Worm (Caenorhabditis elegans) whole organism, L1 larva: ENCODE measurements around the gene ZK1290.13.

Source experiments
- C04F5.9 ChIP-seq: sonication (generic microtip); optimal IDR thresholded peaks from 2 replicates; lab custom pipeline; 2016; ENCODE audit warnings: missing genetic modification characterization, missing compliant biosample characterization
- C34B4.2 ChIP-seq: sonication (generic microtip); optimal IDR thresholded peaks from 2 replicates; lab custom pipeline; 2017; ENCODE audit warnings: mild to moderate bottlenecking, missing genetic modification characterization, missing compliant biosample characterization
- ceh-90 ChIP-seq: sonication (generic microtip); optimal IDR thresholded peaks from 2 replicates; lab custom pipeline; 2016; ENCODE audit warnings: missing genetic modification characterization, missing compliant biosample characterization
- ces-1 ChIP-seq: fragments of 150-350 bp; optimal IDR thresholded peaks from 2 replicates; lab custom pipeline; 2014; ENCODE audit warnings: missing biosample characterization, missing genetic modification reagents, missing genetic modification characterization
- efl-1 ChIP-seq, 4 experiments: fragments of 150-350 bp; optimal IDR thresholded peaks in 3 of 4; peaks in 1 of 4; 1 replicate in 1 of 4; 2 replicates in 3 of 4; lab custom pipeline; 2014; ENCODE audit warnings: missing biosample characterization in 2 of 4, missing genetic modification characterization in 2 of 4, missing genetic modification reagents in 2 of 4
- egl-13 ChIP-seq: sonication (generic microtip); optimal IDR thresholded peaks from 2 replicates; lab custom pipeline; 2016; ENCODE audit warnings: missing genotype, missing genetic modification reagents, missing genetic modification characterization, missing compliant biosample characterization
- egl-27 ChIP-seq, 2 experiments: fragments of 150-350 bp in 1 of 2; sonication (generic microtip); optimal IDR thresholded peaks; 3 replicates each; lab custom pipeline; 2017 to 2018; ENCODE audit warnings: missing biosample characterization in 2 of 2, missing genetic modification characterization in 2 of 2, missing genetic modification reagents in 2 of 2
- fkh-10 ChIP-seq: sonication (generic microtip); optimal IDR thresholded peaks from 2 replicates; lab custom pipeline; 2017; ENCODE audit warnings: missing biosample characterization, missing genetic modification reagents, missing genetic modification characterization
- fkh-4 ChIP-seq: sonication (generic microtip); optimal IDR thresholded peaks from 2 replicates; lab custom pipeline; 2016; ENCODE audit warnings: missing compliant biosample characterization, missing genetic modification characterization, borderline replicate concordance
- fkh-8 ChIP-seq: sonication (generic microtip); optimal IDR thresholded peaks from 2 replicates; lab custom pipeline; 2016; ENCODE audit warnings: mild to moderate bottlenecking, missing genetic modification characterization, missing compliant biosample characterization
- hlh-17 ChIP-seq: fragments of 200-800 bp; sonication (Bioruptor generic); optimal IDR thresholded peaks from 2 replicates; lab custom pipeline; 2018; ENCODE audit warnings: missing genetic modification characterization, mild to moderate bottlenecking, missing compliant biosample characterization, moderate library complexity, borderline replicate concordance
- irx-1 ChIP-seq: sonication (generic microtip); optimal IDR thresholded peaks from 2 replicates; lab custom pipeline; 2016; ENCODE audit warnings: missing genetic modification characterization, missing compliant biosample characterization
- isw-1 ChIP-seq: fragments of 200-800 bp; sonication (Bioruptor generic); IDR thresholded peaks from 2 replicates; pipeline ENCODE4 v1.3.6; 2022; ENCODE audit warnings: missing genetic modification characterization, missing compliant biosample characterization
- jun-1 ChIP-seq: fragments of 150-350 bp; optimal IDR thresholded peaks from 2 replicates; lab custom pipeline; 2014; ENCODE audit warnings: missing biosample characterization, missing genetic modification reagents, missing genetic modification characterization
- lsy-2 ChIP-seq, 2 experiments: fragments of 150-350 bp; optimal IDR thresholded peaks; 2 replicates each; lab custom pipeline; 2014; ENCODE audit warnings: missing biosample characterization in 2 of 2, missing genetic modification characterization in 2 of 2
- mab-9 ChIP-seq: fragments of 200-800 bp; sonication (Bioruptor generic); IDR thresholded peaks from 2 replicates; pipeline ENCODE4 v1.3.6; 2022; ENCODE audit warnings: missing genetic modification reagents, missing genetic modification characterization, missing compliant biosample characterization
- mef-2 ChIP-seq: fragments of 150-350 bp; optimal IDR thresholded peaks from 2 replicates; lab custom pipeline; 2014; ENCODE audit warnings: missing biosample characterization, missing genetic modification characterization
- mep-1 ChIP-seq: fragments of 150-350 bp; optimal IDR thresholded peaks from 2 replicates; lab custom pipeline; 2014; ENCODE audit warnings: missing biosample characterization, missing genetic modification characterization
- nhr-20 ChIP-seq: sonication (generic microtip); optimal IDR thresholded peaks from 2 replicates; lab custom pipeline; 2016; ENCODE audit warnings: mild to moderate bottlenecking, missing genetic modification characterization, missing compliant biosample characterization
- nhr-237 ChIP-seq: fragments of 150-350 bp; optimal IDR thresholded peaks from 2 replicates; lab custom pipeline; 2014; ENCODE audit warnings: missing biosample characterization, missing genetic modification characterization
- nhr-28 ChIP-seq: fragments of 150-350 bp; optimal IDR thresholded peaks from 2 replicates; lab custom pipeline; 2014; ENCODE audit warnings: missing biosample characterization, missing genetic modification characterization
- nhr-47 ChIP-seq: sonication (generic microtip); optimal IDR thresholded peaks from 2 replicates; lab custom pipeline; 2016; ENCODE audit warnings: mild to moderate bottlenecking, missing genetic modification characterization, moderate library complexity, missing compliant biosample characterization
- nhr-90 ChIP-seq: sonication (generic microtip); optimal IDR thresholded peaks from 2 replicates; lab custom pipeline; 2016; ENCODE audit warnings: mild to moderate bottlenecking, missing genetic modification characterization, missing compliant biosample characterization; ENCODE audit not compliant: poor library complexity
- pag-3 ChIP-seq: sonication (generic microtip); optimal IDR thresholded peaks from 2 replicates; lab custom pipeline; 2017; ENCODE audit warnings: missing genetic modification characterization, mild to moderate bottlenecking, missing compliant biosample characterization, antibody characterized with exemption, borderline replicate concordance; ENCODE audit not compliant: insufficient read depth
- skn-1 ChIP-seq: fragments of 150-350 bp; optimal IDR thresholded peaks from 2 replicates; lab custom pipeline; 2014; ENCODE audit warnings: missing biosample characterization, missing genetic modification characterization
- sox-4 ChIP-seq: sonication (generic microtip); optimal IDR thresholded peaks from 2 replicates; lab custom pipeline; 2016; ENCODE audit warnings: missing genetic modification characterization, missing compliant biosample characterization
- sptf-1 ChIP-seq: fragments of 150-350 bp; optimal IDR thresholded peaks from 2 replicates; lab custom pipeline; 2014; ENCODE audit warnings: missing biosample characterization, missing genetic modification characterization
- sup-37 ChIP-seq: fragments of 200-800 bp; sonication (Bioruptor generic); optimal IDR thresholded peaks from 2 replicates; lab custom pipeline; 2018; ENCODE audit warnings: mild to moderate bottlenecking, missing genetic modification characterization, missing compliant biosample characterization
- tlp-1 ChIP-seq: fragments of 150-350 bp; optimal IDR thresholded peaks from 2 replicates; lab custom pipeline; 2014; ENCODE audit warnings: missing biosample characterization, missing genetic modification characterization
- unc-130 ChIP-seq: fragments of 150-350 bp; optimal IDR thresholded peaks from 2 replicates; lab custom pipeline; 2017; ENCODE audit warnings: missing biosample characterization, missing genetic modification characterization, inconsistent platforms
- unc-30 ChIP-seq: sonication (generic microtip); optimal IDR thresholded peaks from 2 replicates; lab custom pipeline; 2017; ENCODE audit warnings: missing biosample characterization, missing genetic modification characterization
- unc-98 ChIP-seq: fragments of 200-800 bp; sonication (Bioruptor generic); IDR thresholded peaks from 2 replicates; pipeline ENCODE4 v1.3.6; 2022; ENCODE audit warnings: missing genetic modification characterization, missing compliant biosample characterization
- zag-1 ChIP-seq: fragments of 150-350 bp; optimal IDR thresholded peaks from 2 replicates; lab custom pipeline; 2014; ENCODE audit warnings: missing biosample characterization, missing genetic modification characterization
- ztf-11 ChIP-seq, 2 experiments: sonication (generic microtip); optimal IDR thresholded peaks; 2 replicates each; lab custom pipeline; 2016 to 2017; ENCODE audit warnings: missing genetic modification characterization in 2 of 2, missing biosample characterization in 1 of 2, missing compliant biosample characterization in 1 of 2

ZK1290.13 gene

DNA sequence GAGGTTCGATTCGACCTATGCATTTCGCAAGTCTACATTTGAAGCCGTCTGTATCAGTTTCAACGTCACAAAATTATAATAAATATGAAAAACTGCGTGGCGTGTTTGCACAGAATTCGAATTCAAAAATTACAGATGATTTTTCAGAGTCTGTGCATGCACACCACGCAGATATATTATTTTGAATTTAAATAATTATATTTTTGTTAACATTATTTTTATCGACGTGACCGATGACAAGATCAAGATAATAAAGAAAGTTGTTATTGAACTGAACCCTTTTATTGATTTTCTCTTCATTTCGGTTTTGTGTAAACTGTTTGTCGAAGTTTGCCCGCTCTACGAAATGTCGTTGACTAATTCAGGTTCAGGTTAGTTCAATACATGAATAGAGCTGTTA lies 29.8 kb upstream of the ZK1290.13 start, which contains the start of gene C28F5.1:
TSS of gene C28F5.1 (plus strand) at position 301 of the 400 bp plus-strand sequence.
- TF ChIP-seq nhr-47 (tag; lab: Kevin White, UChicago) (no peak), nhr-237 (no peak), isw-1 (GFP tag; lab: Robert Waterston, UW) (no peak), sup-37 (GFP tag; lab: Kevin White, UChicago) (no peak), mep-1 (tag; lab: Kevin White, UChicago) (no peak), ztf-11 (tag; optimal IDR thresholded peaks at IDR 0.05; lab: Kevin White, UChicago) (no peak), egl-27 (tag; optimal IDR thresholded peaks at IDR 0.05; lab: Kevin White, UChicago) (no peak), ces-1 (GFP tag; lab: Kevin White, UChicago) (no peak), lsy-2 (tag; optimal IDR thresholded peaks at IDR 0.05; lab: Kevin White, UChicago) (no peak), nhr-90 (no peak), hlh-17 (GFP tag; lab: Kevin White, UChicago) (no peak), mef-2 (tag; lab: Kevin White, UChicago) (no peak)

- no peak for TF ChIP-seq ces-1 (GFP tag; lab: Kevin White, UChicago)
- TF ChIP-seq pag-3, result no peak
- TF ChIP-seq, all 84 proteins: peak for 0
Observed at ce11 chrII:7519221-7519620, 15.6 kb upstream of the ZK1290.13 start, which contains the start of gene glb-9. glb-9 (minus strand) TSS chrII:7519321.

- TF ChIP-seq egl-13 (tag; lab: Kevin White, UChicago) (no peak), efl-1 (optimal IDR thresholded peaks at IDR 0.05; lab: Kevin White, UChicago) (no peak), efl-1 (GFP tag; optimal IDR thresholded peaks at IDR 0.05 in 1 of 2; lab: Kevin White, UChicago) (peak in 1 of 2 experiments; percentile 62), fkh-8 (no peak), unc-130 (tag; lab: Kevin White, UChicago) (no peak), irx-1 (no peak)
- TF ChIP-seq, all 84 proteins: peak for 1
Observed at ce11 chrII:7521420-7521819, 13.4 kb upstream of the ZK1290.13 start.

ce11 chrII:7523281-7523680 lies 11.5 kb upstream of the ZK1290.13 start, which contains the start of gene ZK1290.15:
ZK1290.15 (plus strand) TSS chrII:7523581.
- TF ChIP-seq mab-9 (GFP tag; lab: Robert Waterston, UW) (no peak), lsy-2 (tag; optimal IDR thresholded peaks at IDR 0.05; lab: Kevin White, UChicago) (no peak), unc-30 (no peak), sox-4 (tag; lab: Kevin White, UChicago) (no peak), sptf-1 (tag; lab: Kevin White, UChicago) (no peak), jun-1 (no peak), zag-1 (tag; lab: Kevin White, UChicago) (no peak)

- TF ChIP-seq jun-1 (no peak), egl-13 (tag; lab: Kevin White, UChicago) (no peak), nhr-28 (no peak), C04F5.9 (tag; lab: Kevin White, UChicago) (no peak), egl-27 (tag; optimal IDR thresholded peaks at IDR 0.05; lab: Kevin White, UChicago) (no peak), ceh-90 (no peak), skn-1 (tag; lab: Kevin White, UChicago) (no peak), nhr-20 (no peak), sup-37 (GFP tag; lab: Kevin White, UChicago) (no peak), tlp-1 (tag; lab: Kevin White, UChicago) (no peak), fkh-10 (no peak), unc-98 (no peak), fkh-4 (tag; lab: Kevin White, UChicago) (no peak), C34B4.2 (tag; lab: Kevin White, UChicago) (no peak)
Observed at ce11 chrII:7525458-7525857, 9.3 kb upstream of the ZK1290.13 start, which contains the start of the genes ZK1290.7 and rnh-1.1. ZK1290.7 (minus strand) TSS chrII:7525558. rnh-1.1 (plus strand) TSS chrII:7525738.
